Worm (Caenorhabditis elegans) whole organism, young adult: ENCODE measurements around the gene srt-27.

ENCODE experiments used
- B0261.1 ChIP-seq: sonication (generic microtip); optimal IDR thresholded peaks from 2 replicates; lab custom pipeline; 2016; ENCODE audit warnings: mild to moderate bottlenecking, missing genetic modification characterization, moderate library complexity, missing compliant biosample characterization
- B0336.3 ChIP-seq: fragments of 200-800 bp; sonication (Bioruptor generic); IDR thresholded peaks from 2 replicates; pipeline ENCODE4 v1.3.6; 2022; ENCODE audit warnings: missing genetic modification characterization, missing compliant biosample characterization
- C17E4.6 ChIP-seq: fragments of 200-800 bp; sonication (Bioruptor generic); IDR thresholded peaks from 2 replicates; pipeline ENCODE4 v1.3.6; 2022; ENCODE audit warnings: missing genetic modification reagents, missing genetic modification characterization, missing compliant biosample characterization
- D2030.7 ChIP-seq: fragments of 200-800 bp; sonication (Bioruptor generic); IDR thresholded peaks from 2 replicates; pipeline ENCODE4 v1.3.6; 2022; ENCODE audit warnings: missing genetic modification reagents, missing genetic modification characterization, missing compliant biosample characterization
- F10E7.11 ChIP-seq: sonication (generic microtip); optimal IDR thresholded peaks from 2 replicates; lab custom pipeline; 2017; ENCODE audit warnings: mild to moderate bottlenecking, missing genetic modification characterization, moderate library complexity, missing compliant biosample characterization
- F55B11.4 ChIP-seq: sonication (generic microtip); optimal IDR thresholded peaks from 2 replicates; lab custom pipeline; 2016; ENCODE audit warnings: missing compliant biosample characterization, missing genetic modification characterization, borderline replicate concordance; ENCODE audit not compliant: insufficient read depth
- K11D2.4 ChIP-seq: fragments of 200-800 bp; sonication (Bioruptor generic); IDR thresholded peaks from 2 replicates; pipeline ENCODE4 v1.3.6; 2022; ENCODE audit warnings: missing genetic modification reagents, missing genetic modification characterization, missing compliant biosample characterization
- K12H6.12 ChIP-seq: fragments of 200-800 bp; sonication (Bioruptor generic); optimal IDR thresholded peaks from 2 replicates; lab custom pipeline; 2018; ENCODE audit warnings: mild to moderate bottlenecking, missing genetic modification characterization, missing compliant biosample characterization
- Y53F4B.3 ChIP-seq: fragments of 200-800 bp; sonication (Bioruptor generic); IDR thresholded peaks from 2 replicates; pipeline ENCODE4 v1.3.6; 2022; ENCODE audit warnings: missing genetic modification reagents, missing genetic modification characterization, missing compliant biosample characterization
- akir-1 ChIP-seq: fragments of 200-800 bp; sonication (Bioruptor generic); optimal IDR thresholded peaks from 2 replicates; lab custom pipeline; 2018; ENCODE audit warnings: mild to moderate bottlenecking, missing genetic modification characterization, moderate library complexity, missing compliant biosample characterization
- aptf-3 ChIP-seq: fragments of 200-800 bp; sonication (Bioruptor generic); IDR thresholded peaks from 2 replicates; pipeline ENCODE4 v1.3.6; 2022; ENCODE audit warnings: missing genetic modification characterization, missing compliant biosample characterization
- athp-1 ChIP-seq: sonication (generic microtip); optimal IDR thresholded peaks from 2 replicates; lab custom pipeline; 2017; ENCODE audit warnings: mild to moderate bottlenecking, missing genetic modification characterization, missing compliant biosample characterization
- attf-3 ChIP-seq: fragments of 200-800 bp; sonication (Bioruptor generic); conservative IDR thresholded peaks from 2 replicates; pipeline ENCODE4 v1.3.6; 2022; ENCODE audit warnings: missing genetic modification reagents, missing genetic modification characterization, missing compliant biosample characterization
- attf-5 ChIP-seq: fragments of 200-800 bp; sonication (Bioruptor generic); optimal IDR thresholded peaks from 2 replicates; lab custom pipeline; 2018; ENCODE audit warnings: mild to moderate bottlenecking, missing genetic modification characterization, missing compliant biosample characterization
- cebp-1 ChIP-seq, 2 experiments: fragments of 200-800 bp in 1 of 2; sonication (Bioruptor generic) in 1 of 2; sonication (generic microtip) in 1 of 2; IDR thresholded peaks in 1 of 2; optimal IDR thresholded peaks in 1 of 2; 2 replicates each; pipeline versions ENCODE4 v1.3.6 to Lab custom; 2017 to 2022; ENCODE audit warnings: missing compliant biosample characterization in 2 of 2, missing genetic modification characterization in 2 of 2, mild to moderate bottlenecking in 1 of 2, missing genetic modification reagents in 1 of 2, moderate library complexity in 1 of 2
- ceh-100 ChIP-seq: fragments of 200-800 bp; sonication (Bioruptor generic); IDR thresholded peaks from 2 replicates; pipeline ENCODE4 v1.3.6; 2022; ENCODE audit warnings: missing genetic modification reagents, missing genetic modification characterization, missing compliant biosample characterization
- ceh-27 ChIP-seq: fragments of 200-800 bp; sonication (Bioruptor generic); optimal IDR thresholded peaks from 2 replicates; lab custom pipeline; 2018; ENCODE audit warnings: mild to moderate bottlenecking, missing genetic modification characterization, moderate library complexity, missing compliant biosample characterization
- ceh-58 ChIP-seq: fragments of 200-800 bp; sonication (Bioruptor generic); IDR thresholded peaks from 2 replicates; pipeline ENCODE4 v1.3.6; 2022; ENCODE audit warnings: missing genetic modification characterization, missing compliant biosample characterization
- dpff-1 ChIP-seq: sonication (generic microtip); optimal IDR thresholded peaks from 2 replicates; lab custom pipeline; 2017; ENCODE audit warnings: mild to moderate bottlenecking, missing genetic modification characterization, missing compliant biosample characterization
- egrh-3 ChIP-seq: fragments of 200-800 bp; sonication (Bioruptor generic); IDR thresholded peaks from 2 replicates; pipeline ENCODE4 v1.3.6; 2022; ENCODE audit warnings: missing genetic modification reagents, missing genetic modification characterization, missing compliant biosample characterization
- ekl-4 ChIP-seq: fragments of 200-800 bp; sonication (Bioruptor generic); IDR thresholded peaks from 2 replicates; pipeline ENCODE4 v1.3.6; 2022; ENCODE audit warnings: missing genetic modification reagents, missing genetic modification characterization, missing compliant biosample characterization
- ets-4 ChIP-seq: fragments of 200-800 bp; sonication (Bioruptor generic); optimal IDR thresholded peaks from 2 replicates; lab custom pipeline; 2018; ENCODE audit warnings: mild to moderate bottlenecking, missing genetic modification characterization, missing compliant biosample characterization
- hlh-26 ChIP-seq: fragments of 200-800 bp; sonication (Bioruptor generic); conservative IDR thresholded peaks from 2 replicates; pipeline ENCODE4 v1.3.6; 2022; ENCODE audit warnings: missing genetic modification reagents, missing genetic modification characterization, missing compliant biosample characterization
- hmg-1.2 ChIP-seq: fragments of 200-800 bp; sonication (Bioruptor generic); IDR thresholded peaks from 2 replicates; pipeline ENCODE4 v1.3.6; 2022; ENCODE audit warnings: missing genetic modification reagents, missing genetic modification characterization, missing compliant biosample characterization
- hsf-1 ChIP-seq: fragments of 200-800 bp; sonication (Bioruptor generic); IDR thresholded peaks from 2 replicates; pipeline ENCODE4 v1.3.6; 2022; ENCODE audit warnings: missing genetic modification reagents, missing genetic modification characterization, missing compliant biosample characterization
- lag-1 ChIP-seq: fragments of 200-800 bp; sonication (Bioruptor generic); IDR thresholded peaks from 2 replicates; pipeline ENCODE4 v1.3.6; 2022; ENCODE audit warnings: missing genetic modification reagents, missing genetic modification characterization, missing compliant biosample characterization
- let-607 ChIP-seq, 2 experiments: fragments of 200-800 bp in 1 of 2; sonication (Bioruptor generic) in 1 of 2; sonication (generic microtip) in 1 of 2; optimal IDR thresholded peaks; 2 replicates each; lab custom pipeline; 2016 to 2018; ENCODE audit warnings: mild to moderate bottlenecking in 2 of 2, missing compliant biosample characterization in 2 of 2, missing genetic modification characterization in 2 of 2, moderate library complexity in 2 of 2, missing genotype in 1 of 2
- madf-10 ChIP-seq: sonication (generic microtip); optimal IDR thresholded peaks from 2 replicates; lab custom pipeline; 2016; ENCODE audit warnings: mild to moderate bottlenecking, missing genetic modification characterization, missing compliant biosample characterization
- madf-6 ChIP-seq: fragments of 200-800 bp; sonication (Bioruptor generic); IDR thresholded peaks from 2 replicates; pipeline ENCODE4 v1.3.6; 2022; ENCODE audit warnings: missing genetic modification reagents, missing genetic modification characterization, missing compliant biosample characterization
- mes-4 ChIP-seq: sonication (generic microtip); optimal IDR thresholded peaks from 2 replicates; lab custom pipeline; 2016; ENCODE audit warnings: missing genotype, missing genetic modification characterization, missing compliant biosample characterization
- nfya-1 ChIP-seq: sonication (generic microtip); optimal IDR thresholded peaks from 2 replicates; lab custom pipeline; 2017; ENCODE audit warnings: antibody characterized with exemption, missing compliant biosample characterization, missing genetic modification characterization, borderline replicate concordance; ENCODE audit not compliant: insufficient read depth
- nfyb-1 ChIP-seq: fragments of 200-800 bp; sonication (Bioruptor generic); IDR thresholded peaks from 2 replicates; pipeline ENCODE4 v1.3.6; 2022; ENCODE audit warnings: missing genetic modification reagents, missing genetic modification characterization, missing compliant biosample characterization
- nhr-179 ChIP-seq: sonication (generic microtip); optimal IDR thresholded peaks from 2 replicates; lab custom pipeline; 2016; ENCODE audit warnings: mild to moderate bottlenecking, missing genetic modification characterization, missing compliant biosample characterization
- nhr-80 ChIP-seq: sonication (generic microtip); optimal IDR thresholded peaks from 2 replicates; lab custom pipeline; 2016; ENCODE audit warnings: missing genetic modification characterization, missing compliant biosample characterization
- nhr-90 ChIP-seq: sonication (generic microtip); optimal IDR thresholded peaks from 2 replicates; lab custom pipeline; 2016; ENCODE audit warnings: missing genotype, mild to moderate bottlenecking, missing genetic modification characterization, missing compliant biosample characterization
- pbrm-1 ChIP-seq: fragments of 200-800 bp; sonication (Bioruptor generic); IDR thresholded peaks from 2 replicates; pipeline ENCODE4 v1.3.6; 2022; ENCODE audit warnings: missing genetic modification reagents, missing genetic modification characterization, missing compliant biosample characterization
- pha-4 ChIP-seq: fragments of 150-350 bp; sonication (generic microtip); optimal IDR thresholded peaks from 2 replicates; lab custom pipeline; 2014; ENCODE audit warnings: missing biosample characterization, missing genetic modification reagents, missing genetic modification characterization
- sdz-38 ChIP-seq: sonication (generic microtip); optimal IDR thresholded peaks from 2 replicates; lab custom pipeline; 2016; ENCODE audit warnings: missing genotype, missing genetic modification characterization, missing compliant biosample characterization
- snpc-1.1 ChIP-seq: sonication (generic microtip); optimal IDR thresholded peaks from 2 replicates; lab custom pipeline; 2017; ENCODE audit warnings: missing genetic modification characterization, mild to moderate bottlenecking, missing compliant biosample characterization, antibody characterized with exemption, moderate library complexity, missing genotype, missing genetic modification reagents; ENCODE audit not compliant: insufficient read depth
- snpc-1.3 ChIP-seq: sonication (generic microtip); optimal IDR thresholded peaks from 2 replicates; lab custom pipeline; 2017; ENCODE audit warnings: missing genetic modification characterization, mild to moderate bottlenecking, missing compliant biosample characterization, antibody characterized with exemption, moderate library complexity, missing genotype, missing genetic modification reagents; ENCODE audit not compliant: insufficient read depth
- somi-1 ChIP-seq: fragments of 200-800 bp; sonication (Bioruptor generic); optimal IDR thresholded peaks from 2 replicates; lab custom pipeline; 2018; ENCODE audit warnings: mild to moderate bottlenecking, missing genetic modification characterization, missing compliant biosample characterization
- sptf-2 ChIP-seq: fragments of 200-800 bp; sonication (Bioruptor generic); optimal IDR thresholded peaks from 2 replicates; lab custom pipeline; 2018; ENCODE audit warnings: mild to moderate bottlenecking, missing genetic modification characterization, missing compliant biosample characterization
- unc-130 ChIP-seq: sonication (generic microtip); optimal IDR thresholded peaks from 2 replicates; lab custom pipeline; 2016; ENCODE audit warnings: missing genetic modification reagents, missing genetic modification characterization, missing compliant biosample characterization
- xnd-1 ChIP-seq: sonication (generic microtip); optimal IDR thresholded peaks from 2 replicates; lab custom pipeline; 2016; ENCODE audit warnings: missing genotype, missing genetic modification reagents, missing genetic modification characterization, missing compliant biosample characterization
- zfh-2 ChIP-seq: fragments of 200-800 bp; sonication (Bioruptor generic); conservative IDR thresholded peaks from 2 replicates; pipeline ENCODE4 v1.3.6; 2022; ENCODE audit warnings: missing genetic modification reagents, missing genetic modification characterization, missing compliant biosample characterization
- ztf-18 ChIP-seq: sonication (generic microtip); optimal IDR thresholded peaks from 2 replicates; lab custom pipeline; 2016; ENCODE audit warnings: missing genotype, mild to moderate bottlenecking, missing genetic modification characterization, missing compliant biosample characterization
- ztf-25 ChIP-seq: fragments of 200-800 bp; sonication (Bioruptor generic); IDR thresholded peaks from 2 replicates; pipeline ENCODE4 v1.3.6; 2022; ENCODE audit warnings: missing genetic modification reagents, missing genetic modification characterization, missing compliant biosample characterization
- ztf-26 ChIP-seq: sonication (generic microtip); optimal IDR thresholded peaks from 2 replicates; lab custom pipeline; 2017; ENCODE audit warnings: missing genetic modification characterization, missing compliant biosample characterization

Gene srt-27

DNA sequence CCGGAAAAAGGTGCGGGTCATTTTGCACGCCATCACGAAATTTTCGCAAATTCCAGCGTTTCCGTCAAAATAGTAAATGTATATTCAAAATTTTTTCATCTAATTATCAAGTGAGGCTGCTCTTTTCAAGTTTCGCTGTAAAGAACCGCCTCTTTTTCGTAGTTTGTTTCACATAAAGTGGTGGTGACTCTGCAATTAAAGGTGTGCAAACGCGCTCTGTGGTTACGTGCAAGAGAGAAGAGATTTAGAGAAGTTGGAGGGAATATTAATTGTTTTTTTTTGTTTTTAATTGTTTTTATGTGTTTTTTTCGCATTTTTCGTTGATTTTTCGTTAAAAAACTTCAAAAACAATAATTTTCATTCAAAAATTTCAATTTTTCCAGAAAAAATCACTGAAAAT, 48.1 kb downstream of the srt-27 start, which contains the start of gene W02G9.3 (continued):
- TF ChIP-seq attf-3 (GFP tag; lab: Robert Waterston, UW) (peak; percentile 44; the same call in 1 of the 2 replicates), hsf-1 (GFP tag; lab: Robert Waterston, UW) (no peak), ceh-100 (GFP tag; lab: Robert Waterston, UW) (peak; percentile 92), K11D2.4 (GFP tag; lab: Robert Waterston, UW) (peak; percentile 19; the same call in 1 of the 2 replicates), let-607 (tag; optimal IDR thresholded peaks at IDR 0.05; lab: Kevin White, UChicago) (peak in 1 of 2 experiments; percentile 15), ets-4 (GFP tag; lab: Kevin White, UChicago) (no peak), ceh-58 (GFP tag; lab: Robert Waterston, UW) (no peak), aptf-3 (GFP tag; lab: Robert Waterston, UW) (no peak), zfh-2 (GFP tag; lab: Robert Waterston, UW) (no peak), B0336.3 (GFP tag; lab: Robert Waterston, UW) (no peak), somi-1 (no peak), unc-130 (GFP tag; lab: Kevin White, UChicago) (no peak), snpc-1.1 (tag; lab: Kevin White, UChicago) (peak; percentile 3), nhr-90 (no peak), B0261.1 (tag; lab: Kevin White, UChicago) (peak; percentile 25), ekl-4 (GFP tag; lab: Robert Waterston, UW) (no peak), egrh-3 (no peak), athp-1 (no peak), pbrm-1 (GFP tag; lab: Robert Waterston, UW) (peak; percentile 68; the same call in 1 of the 2 replicates), F55B11.4 (tag; lab: Kevin White, UChicago) (no peak), ztf-25 (GFP tag; lab: Robert Waterston, UW) (no peak), pha-4 (tag; lab: Kevin White, UChicago) (no peak), akir-1 (no peak), D2030.7 (GFP tag; lab: Robert Waterston, UW) (peak; percentile 81), mes-4 (tag; lab: Kevin White, UChicago) (no peak), sptf-2 (GFP tag; lab: Kevin White, UChicago) (no peak), F10E7.11 (no peak), nfya-1 (tag; lab: Kevin White, UChicago) (no peak), cebp-1 (GFP tag; IDR thresholded peaks at IDR 0.05; lab: Robert Waterston, UW) (no peak), cebp-1 (tag; optimal IDR thresholded peaks at IDR 0.05; lab: Kevin White, UChicago) (peak; percentile 41), ceh-27 (GFP tag; lab: Kevin White, UChicago) (peak; percentile 51), nhr-179 (tag; lab: Kevin White, UChicago) (no peak), K12H6.12 (tag; lab: Kevin White, UChicago) (peak; percentile 48), nfyb-1 (GFP tag; lab: Robert Waterston, UW) (no peak), xnd-1 (tag; lab: Kevin White, UChicago) (no peak), madf-10 (no peak), Y53F4B.3 (GFP tag; lab: Robert Waterston, UW) (no peak), nhr-80 (tag; lab: Kevin White, UChicago) (peak; percentile 11), dpff-1 (tag; lab: Kevin White, UChicago) (no peak), snpc-1.3 (tag; lab: Kevin White, UChicago) (peak; percentile 55), sdz-38 (tag; lab: Kevin White, UChicago) (no peak), madf-6 (GFP tag; lab: Robert Waterston, UW) (peak; percentile 77), hlh-26 (GFP tag; lab: Robert Waterston, UW) (no peak), C17E4.6 (no peak), ztf-18 (tag; lab: Kevin White, UChicago) (no peak), attf-5 (peak; percentile 72), lag-1 (GFP tag; lab: Robert Waterston, UW) (no peak), hmg-1.2 (GFP tag; lab: Robert Waterston, UW) (peak; percentile 99), ztf-26 (tag; lab: Kevin White, UChicago) (no peak)
